Fruit fly (Drosophila melanogaster): ENCODE measurements around the gene CG42371.
A peak's percentile ranks its signal among the peaks of the same experiment; 100 is the strongest.

The CG42371 gene

DNA sequence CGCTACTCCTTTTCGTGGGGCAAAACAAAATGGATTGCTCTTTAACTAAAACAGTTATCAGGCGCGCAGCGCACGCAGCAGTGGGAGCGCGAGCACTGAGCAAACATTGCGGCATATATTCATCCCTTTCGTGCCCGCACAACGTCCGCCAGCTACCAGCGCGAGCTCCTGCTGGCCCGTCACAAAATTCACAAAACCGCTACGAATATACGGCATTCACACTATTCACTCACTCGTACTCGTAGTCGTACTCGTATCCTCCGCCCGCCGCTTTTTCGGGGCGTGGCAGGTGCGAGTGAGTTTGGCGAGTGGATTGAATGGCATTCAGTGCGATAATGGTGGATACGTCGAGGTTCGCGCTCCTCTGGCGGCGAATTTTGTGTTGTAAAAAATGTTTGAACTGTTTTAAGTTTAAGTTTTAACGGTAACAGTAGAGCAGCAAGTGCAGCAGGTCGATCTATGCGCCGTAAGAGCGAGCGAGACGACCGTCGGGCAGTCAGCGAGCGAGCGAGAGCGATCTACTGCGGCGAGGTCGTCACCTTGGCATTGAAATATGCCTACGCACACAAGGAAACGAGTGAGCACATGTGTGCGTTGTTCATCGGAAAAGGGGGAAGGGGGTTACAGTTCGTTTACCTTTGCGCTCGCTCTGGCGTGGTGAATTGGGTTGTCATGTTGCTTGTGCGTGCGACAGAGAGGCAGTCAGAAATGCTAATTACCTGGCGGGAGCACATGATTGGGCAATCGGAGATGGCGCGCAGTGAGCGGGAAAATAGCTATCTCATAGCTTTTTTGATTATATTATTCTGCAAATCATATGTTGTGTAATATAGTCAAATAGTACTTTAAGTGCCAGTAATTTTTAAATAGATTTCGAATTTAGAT, 20.2 kb downstream of the CG42371 start:
- TF ChIP-seq Ets98B (GFP tag; IDR thresholded peaks at IDR 0.05) (no peak), Pif1B (GFP tag; optimal IDR thresholded peaks at IDR 0.05) (peak; percentile 47), CG34367 (tag; optimal IDR thresholded peaks at IDR 0.05) (no peak), CG4496 (GFP tag; IDR thresholded peaks at IDR 0.05) (no peak), Pif1A (GFP tag; optimal IDR thresholded peaks at IDR 0.05) (peak; percentile 58), gl (tag; optimal IDR thresholded peaks at IDR 0.05) (peak; percentile 30), fd96Ca (GFP tag; IDR thresholded peaks at IDR 0.05) (no peak), CG8301 (tag; optimal IDR thresholded peaks at IDR 0.05) (peak; percentile 65), CG14655 (GFP tag; optimal IDR thresholded peaks at IDR 0.05) (peak; percentile 81), D1 (tag; optimal IDR thresholded peaks at IDR 0.05) (no peak), rn (GFP tag; IDR thresholded peaks at IDR 0.05) (no peak), CG9948 (tag; optimal IDR thresholded peaks at IDR 0.05) (peak; percentile 36), EcR (GFP tag; optimal IDR thresholded peaks at IDR 0.05) (peak; percentile 100), CG10348 (GFP tag; IDR thresholded peaks at IDR 0.05) (no peak), CG17806 (tag; optimal IDR thresholded peaks at IDR 0.05) (peak; percentile 27), Snoo (tag; optimal IDR thresholded peaks at IDR 0.05) (peak; percentile 34), CG8159 (tag; optimal IDR thresholded peaks at IDR 0.05) (peak; percentile 37), CG13204 (GFP tag; optimal IDR thresholded peaks at IDR 0.05) (peak; percentile 56), CG12605 (GFP tag; IDR thresholded peaks at IDR 0.05) (no peak), CG32121 (GFP tag; IDR thresholded peaks at IDR 0.05) (no peak), CG15710 (tag; optimal IDR thresholded peaks at IDR 0.05) (peak; percentile 12)

- TF ChIP-seq CG10348 (GFP tag; IDR thresholded peaks at IDR 0.05) (no peak), CG34367 (tag; optimal IDR thresholded peaks at IDR 0.05) (no peak), CG8301 (tag; optimal IDR thresholded peaks at IDR 0.05) (no peak), CG13204 (GFP tag; optimal IDR thresholded peaks at IDR 0.05) (no peak), CG9948 (tag; optimal IDR thresholded peaks at IDR 0.05) (no peak), CG4496 (GFP tag; IDR thresholded peaks at IDR 0.05) (no peak), CG14655 (GFP tag; optimal IDR thresholded peaks at IDR 0.05) (no peak), Pif1A (GFP tag; optimal IDR thresholded peaks at IDR 0.05) (no peak), CG8159 (tag; optimal IDR thresholded peaks at IDR 0.05) (no peak), gl (tag; optimal IDR thresholded peaks at IDR 0.05) (no peak), Pif1B (GFP tag; optimal IDR thresholded peaks at IDR 0.05) (no peak), EcR (GFP tag; optimal IDR thresholded peaks at IDR 0.05) (no peak), Snoo (tag; optimal IDR thresholded peaks at IDR 0.05) (no peak)
These were observed 21.7 kb downstream of the CG42371 start for dm6 chr2L:2195328-2195727.

dm6 chr2L:2194305-2194828, 22.7 kb downstream of the CG42371 start:
- TF ChIP-seq EcR (GFP tag; optimal IDR thresholded peaks at IDR 0.05) (peak; percentile 42), CG4496 (GFP tag; IDR thresholded peaks at IDR 0.05) (no peak), Pif1A (GFP tag; optimal IDR thresholded peaks at IDR 0.05) (no peak)

- TF ChIP-seq gl (tag; optimal IDR thresholded peaks at IDR 0.05) = peak; percentile 65
- TF ChIP-seq CG8159 (tag; optimal IDR thresholded peaks at IDR 0.05) = peak; percentile 45
- TF ChIP-seq CG10348 (GFP tag; IDR thresholded peaks at IDR 0.05) = no peak
- TF ChIP-seq CG12605 (GFP tag; IDR thresholded peaks at IDR 0.05) = no peak
- no peak for TF ChIP-seq CG9948 (tag; optimal IDR thresholded peaks at IDR 0.05)
- TF ChIP-seq CG4496 (GFP tag; IDR thresholded peaks at IDR 0.05) = no peak
- no peak for TF ChIP-seq rn (GFP tag; IDR thresholded peaks at IDR 0.05)
- no peak for TF ChIP-seq D1 (tag; optimal IDR thresholded peaks at IDR 0.05)
- no peak for TF ChIP-seq CG32121 (GFP tag; IDR thresholded peaks at IDR 0.05)
- TF ChIP-seq fd96Ca (GFP tag; IDR thresholded peaks at IDR 0.05) = no peak
- TF ChIP-seq Ets98B (GFP tag; IDR thresholded peaks at IDR 0.05) = no peak
- peak; percentile 28 for TF ChIP-seq Pif1A (GFP tag; optimal IDR thresholded peaks at IDR 0.05)
- TF ChIP-seq CG34367 (tag; optimal IDR thresholded peaks at IDR 0.05) = peak; percentile 12
- TF ChIP-seq CG8301 (tag; optimal IDR thresholded peaks at IDR 0.05) = peak; percentile 35
- peak; percentile 81 for TF ChIP-seq Snoo (tag; optimal IDR thresholded peaks at IDR 0.05)
- peak; percentile 87 for TF ChIP-seq EcR (GFP tag; optimal IDR thresholded peaks at IDR 0.05)
- TF ChIP-seq CG14655 (GFP tag; optimal IDR thresholded peaks at IDR 0.05) = peak; percentile 32
- TF ChIP-seq CG17806 (tag; optimal IDR thresholded peaks at IDR 0.05) = peak; percentile 32
- TF ChIP-seq Pif1B (GFP tag; optimal IDR thresholded peaks at IDR 0.05) = peak; percentile 33
- TF ChIP-seq CG15710 (tag; optimal IDR thresholded peaks at IDR 0.05) = peak; percentile 27
- peak; percentile 41 for TF ChIP-seq CG13204 (GFP tag; optimal IDR thresholded peaks at IDR 0.05)
These were observed 23.7 kb downstream of the CG42371 start for dm6 chr2L:2193357-2193780.

DNA sequence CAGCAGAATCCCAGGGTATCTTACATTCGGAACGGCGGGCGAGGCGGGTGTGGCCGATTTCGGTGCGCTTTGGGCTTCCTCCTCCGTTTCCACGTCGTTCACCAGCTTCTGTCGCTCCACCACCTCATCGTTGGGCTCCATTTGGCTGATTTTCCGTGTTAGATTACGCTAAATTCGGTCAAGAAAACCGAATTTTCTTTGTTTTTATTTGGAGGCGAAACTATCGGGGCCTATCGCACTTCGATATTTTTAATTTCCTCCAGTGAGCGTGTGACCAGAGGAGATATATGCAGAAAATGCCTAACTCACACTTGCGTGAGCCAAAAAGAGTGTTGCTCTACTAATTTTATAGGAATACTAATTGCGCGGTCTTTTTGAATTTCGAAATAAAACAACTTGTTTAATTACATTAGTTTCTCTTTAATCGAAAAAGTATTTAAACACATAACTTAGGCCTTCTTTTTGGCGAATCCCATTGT, 24.9 kb downstream of the CG42371 start, which contains the start of gene CG10874:
Gene CG10874, minus strand, starts transcription at position 264 of the 479 bp plus-strand sequence.
- TF ChIP-seq fd96Ca (GFP tag; IDR thresholded peaks at IDR 0.05) = no peak
- TF ChIP-seq EcR (GFP tag; optimal IDR thresholded peaks at IDR 0.05) = no peak
- TF ChIP-seq CG13204 (GFP tag; optimal IDR thresholded peaks at IDR 0.05) = no peak

DNA sequence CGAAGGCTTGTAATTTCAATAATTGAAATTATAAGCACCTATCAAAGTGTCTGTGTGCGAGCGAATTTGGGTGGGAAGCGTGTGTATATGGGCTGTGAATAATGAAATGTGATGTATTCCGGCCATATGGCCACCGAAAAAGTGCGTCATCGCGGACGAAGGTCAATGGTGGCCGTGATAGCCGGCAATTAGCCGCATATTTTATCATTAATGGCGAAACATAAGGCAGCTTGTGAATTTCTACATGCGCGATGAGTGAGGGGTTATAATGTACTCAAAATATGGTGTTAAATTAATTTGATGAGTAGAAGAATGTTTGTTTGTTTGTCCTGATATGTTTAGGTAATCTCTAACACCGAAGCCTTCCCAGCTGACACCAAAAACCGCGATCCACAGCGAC, 25.6 kb downstream of the CG42371 start:
- no peak for TF ChIP-seq rn (GFP tag; IDR thresholded peaks at IDR 0.05)
- no peak for TF ChIP-seq CG13204 (GFP tag; optimal IDR thresholded peaks at IDR 0.05)
